Fruit fly (Drosophila melanogaster) whole organism, embryonic: Measurements from ENCODE around the gene RpS17.

Source experiments
- BtbVII ChIP-seq: fragments of 200-800 bp; sonication (Bioruptor generic); optimal IDR thresholded peaks from 3 replicates; lab custom pipeline; 2017; ENCODE audit warnings: missing biosample characterization, mild to moderate bottlenecking, missing genetic modification characterization
- CG11247 ChIP-seq: fragments of 200-800 bp; sonication (Bioruptor generic); IDR thresholded peaks from 2 replicates; pipeline ENCODE4 v1.3.6; 2022; ENCODE audit warnings: missing biosample characterization, missing genetic modification characterization
- CG13287 ChIP-seq: fragments of 200-800 bp; sonication (Bioruptor generic); IDR thresholded peaks from 2 replicates; pipeline ENCODE4 v1.3.6; 2022; ENCODE audit warnings: missing biosample characterization, missing genetic modification characterization; ENCODE audit not compliant: partially characterized antibody
- CG13775 ChIP-seq: fragments of 200-800 bp; sonication (Bioruptor generic); optimal IDR thresholded peaks from 3 replicates; lab custom pipeline; 2017; ENCODE audit warnings: missing biosample characterization, mild to moderate bottlenecking, missing genetic modification characterization
- CG14014 ChIP-seq: fragments of 200-800 bp; sonication (Bioruptor generic); IDR thresholded peaks from 2 replicates; pipeline ENCODE4 v1.3.6; 2022; ENCODE audit warnings: missing biosample characterization, missing genetic modification characterization
- CG1602 ChIP-seq: fragments of 200-800 bp; sonication (Bioruptor generic); optimal IDR thresholded peaks from 3 replicates; lab custom pipeline; 2016; ENCODE audit warnings: missing biosample characterization, missing genetic modification characterization
- CG17829 ChIP-seq: fragments of 200-800 bp; optimal IDR thresholded peaks from 2 replicates; lab custom pipeline; 2019; ENCODE audit warnings: missing biosample characterization, mild to moderate bottlenecking, missing genetic modification characterization, moderate library complexity
- CG18764 ChIP-seq: fragments of 200-800 bp; sonication (Bioruptor generic); optimal IDR thresholded peaks from 3 replicates; lab custom pipeline; 2016; ENCODE audit warnings: missing biosample characterization, missing genetic modification characterization
- CG2129 ChIP-seq: fragments of 200-800 bp; sonication (Bioruptor generic); IDR thresholded peaks from 2 replicates; pipeline ENCODE4 v1.3.6; 2022; ENCODE audit warnings: missing biosample characterization, missing genetic modification characterization; ENCODE audit not compliant: partially characterized antibody
- CG2889 ChIP-seq: fragments of 200-800 bp; sonication (Bioruptor generic); IDR thresholded peaks from 3 replicates; pipeline ENCODE4 v1.3.6; 2022; ENCODE audit warnings: missing biosample characterization, missing genetic modification characterization
- CG33557 ChIP-seq: fragments of 200-800 bp; sonication (Bioruptor generic); optimal IDR thresholded peaks from 2 replicates; lab custom pipeline; 2019; ENCODE audit warnings: missing biosample characterization, mild to moderate bottlenecking, missing genetic modification characterization, moderate library complexity
- CG3407 ChIP-seq: fragments of 200-800 bp; sonication (Bioruptor generic); optimal IDR thresholded peaks from 2 replicates; lab custom pipeline; 2018; ENCODE audit warnings: missing biosample characterization, mild to moderate bottlenecking, missing genetic modification characterization
- CG4360 ChIP-seq: fragments of 200-800 bp; sonication (Bioruptor generic); IDR thresholded peaks from 2 replicates; pipeline ENCODE4 v1.3.6; 2022; ENCODE audit warnings: missing biosample characterization, missing genetic modification characterization
- CG4617 ChIP-seq: fragments of 200-800 bp; sonication (Bioruptor generic); optimal IDR thresholded peaks from 3 replicates; lab custom pipeline; 2016; ENCODE audit warnings: missing biosample characterization, missing genetic modification characterization, borderline replicate concordance
- CG7357 ChIP-seq: fragments of 200-800 bp; sonication (Bioruptor generic); IDR thresholded peaks from 3 replicates; pipeline ENCODE4 v1.3.6; 2022; ENCODE audit warnings: missing biosample characterization, missing genetic modification characterization
- CG7839 ChIP-seq: fragments of 200-800 bp; sonication (Bioruptor generic); optimal IDR thresholded peaks from 3 replicates; lab custom pipeline; 2018; ENCODE audit warnings: missing biosample characterization, mild to moderate bottlenecking, missing genetic modification characterization, moderate library complexity
- CG8290 ChIP-seq, 3 experiments: fragments of 200-800 bp; sonication (Bioruptor generic); optimal IDR thresholded peaks; 2 replicates each; lab custom pipeline; 2016 to 2019; ENCODE audit warnings: missing biosample characterization in 3 of 3, missing genetic modification characterization in 3 of 3, mild to moderate bottlenecking in 2 of 3, moderate library complexity in 1 of 3
- Camta ChIP-seq: fragments of 200-800 bp; sonication (Bioruptor generic); optimal IDR thresholded peaks from 2 replicates; lab custom pipeline; 2016; ENCODE audit warnings: missing biosample characterization, missing genetic modification characterization
- D19A ChIP-seq: fragments of 200-800 bp; optimal IDR thresholded peaks from 3 replicates; lab custom pipeline; 2019; ENCODE audit warnings: missing biosample characterization, mild to moderate bottlenecking, missing genetic modification characterization, moderate library complexity
- Ets97D ChIP-seq: fragments of 200-800 bp; sonication (Bioruptor generic); optimal IDR thresholded peaks from 3 replicates; lab custom pipeline; 2016; ENCODE audit warnings: missing biosample characterization, missing genetic modification characterization
- Fer1 ChIP-seq: fragments of 200-800 bp; sonication (Bioruptor generic); optimal IDR thresholded peaks from 2 replicates; lab custom pipeline; 2017; ENCODE audit warnings: missing biosample characterization, mild to moderate bottlenecking, missing genetic modification characterization
- Gug ChIP-seq: fragments of 200-800 bp; sonication (Bioruptor generic); IDR thresholded peaks from 4 replicates; pipeline ENCODE4 v1.3.6; 2022; ENCODE audit warnings: missing biosample characterization, missing genetic modification characterization
- Hr51 ChIP-seq, 2 experiments: fragments of 200-800 bp; sonication (Bioruptor generic); optimal IDR thresholded peaks; 2 replicates in 1 of 2; 3 replicates in 1 of 2; lab custom pipeline; 2016 to 2018; ENCODE audit warnings: missing biosample characterization in 2 of 2, missing genetic modification characterization in 2 of 2, mild to moderate bottlenecking in 1 of 2, moderate library complexity in 1 of 2
- NK7.1 ChIP-seq: fragments of 200-800 bp; sonication (Bioruptor generic); optimal IDR thresholded peaks from 3 replicates; lab custom pipeline; 2016; ENCODE audit warnings: missing biosample characterization, missing genetic modification characterization
- Nf-YB ChIP-seq: fragments of 200-800 bp; sonication (Bioruptor generic); optimal IDR thresholded peaks from 3 replicates; lab custom pipeline; 2019; ENCODE audit warnings: missing biosample characterization, mild to moderate bottlenecking, missing genetic modification characterization, moderate library complexity
- YL-1 ChIP-seq: fragments of 200-800 bp; sonication (Bioruptor generic); optimal IDR thresholded peaks from 3 replicates; lab custom pipeline; 2017; ENCODE audit warnings: missing biosample characterization, mild to moderate bottlenecking, missing genetic modification characterization
- bab2 ChIP-seq: fragments of 200-800 bp; sonication (Bioruptor generic); optimal IDR thresholded peaks from 2 replicates; lab custom pipeline; 2016; ENCODE audit warnings: missing biosample characterization, missing genetic modification characterization
- bbx ChIP-seq: fragments of 200-800 bp; sonication (Bioruptor generic); IDR thresholded peaks from 2 replicates; pipeline ENCODE4 v1.3.6; 2022; ENCODE audit warnings: missing biosample characterization, missing genetic modification characterization; ENCODE audit not compliant: partially characterized antibody
- cad ChIP-seq: fragments of >200 bp; optimal IDR thresholded peaks from 2 replicates; lab custom pipeline; 2017; ENCODE audit warnings: missing biosample characterization, missing genetic modification characterization
- croc ChIP-seq: fragments of 200-800 bp; sonication (Bioruptor generic); conservative IDR thresholded peaks from 3 replicates; pipeline ENCODE4 v1.3.6; 2022; ENCODE audit warnings: missing biosample characterization, missing genetic modification characterization
- fd96Cb ChIP-seq: fragments of 200-800 bp; sonication (Bioruptor generic); optimal IDR thresholded peaks from 2 replicates; lab custom pipeline; 2018; ENCODE audit warnings: missing biosample characterization, mild to moderate bottlenecking, missing genetic modification characterization, moderate library complexity
- gem ChIP-seq: fragments of 200-800 bp; sonication (Bioruptor generic); optimal IDR thresholded peaks from 2 replicates; lab custom pipeline; 2019; ENCODE audit warnings: missing biosample characterization, mild to moderate bottlenecking, missing genetic modification characterization, moderate library complexity
- grau ChIP-seq: fragments of 200-800 bp; optimal IDR thresholded peaks from 3 replicates; lab custom pipeline; 2019; ENCODE audit warnings: missing biosample characterization, mild to moderate bottlenecking, missing genetic modification characterization, moderate library complexity
- gsb ChIP-seq: fragments of 200-800 bp; sonication (Bioruptor generic); IDR thresholded peaks from 2 replicates; pipeline ENCODE4 v1.3.6; 2022; ENCODE audit warnings: missing biosample characterization, missing genetic modification characterization
- jumu ChIP-seq: fragments of 200-800 bp; sonication (Bioruptor generic); optimal IDR thresholded peaks from 3 replicates; lab custom pipeline; 2016; ENCODE audit warnings: missing biosample characterization, missing genetic modification characterization
- ken ChIP-seq: fragments of 200-800 bp; sonication (Bioruptor generic); IDR thresholded peaks from 3 replicates; pipeline ENCODE4 v1.3.6; 2022; ENCODE audit warnings: missing biosample characterization, missing genetic modification characterization
- lilli ChIP-seq: fragments of 200-800 bp; sonication (Bioruptor generic); optimal IDR thresholded peaks from 3 replicates; lab custom pipeline; 2016; ENCODE audit warnings: missing biosample characterization, missing genetic modification characterization
- lov ChIP-seq, 2 experiments: fragments of 200-800 bp in 1 of 2; fragments of >200 bp in 1 of 2; sonication (Bioruptor generic) in 1 of 2; IDR thresholded peaks in 1 of 2; optimal IDR thresholded peaks in 1 of 2; 2 replicates in 1 of 2; 3 replicates in 1 of 2; pipeline versions ENCODE4 v1.3.6 to Lab custom; 2017 to 2022; ENCODE audit warnings: missing biosample characterization in 1 of 2, missing genetic modification characterization in 1 of 2
- mirr ChIP-seq: fragments of 200-800 bp; sonication (Bioruptor generic); optimal IDR thresholded peaks from 3 replicates; lab custom pipeline; 2018; ENCODE audit warnings: missing biosample characterization, mild to moderate bottlenecking, missing genetic modification characterization
- nom ChIP-seq: fragments of 200-800 bp; sonication (Bioruptor generic); optimal IDR thresholded peaks from 2 replicates; lab custom pipeline; 2017; ENCODE audit warnings: missing biosample characterization, missing genetic modification characterization, mild to moderate bottlenecking, moderate library complexity, missing genetic modification reagents
- phol ChIP-seq: fragments of 200-800 bp; sonication (Bioruptor generic); optimal IDR thresholded peaks from 3 replicates; lab custom pipeline; 2018; ENCODE audit warnings: missing biosample characterization, mild to moderate bottlenecking, missing genetic modification characterization, moderate library complexity
- pros ChIP-seq: fragments of 200-800 bp; sonication (Bioruptor generic); optimal IDR thresholded peaks from 3 replicates; lab custom pipeline; 2019; ENCODE audit warnings: missing biosample characterization, mild to moderate bottlenecking, missing genetic modification characterization, moderate library complexity
- tap ChIP-seq: fragments of 200-800 bp; optimal IDR thresholded peaks from 3 replicates; lab custom pipeline; 2019; ENCODE audit warnings: missing biosample characterization, mild to moderate bottlenecking, missing genetic modification characterization, moderate library complexity
- tup ChIP-seq: fragments of 200-800 bp; sonication (Bioruptor generic); optimal IDR thresholded peaks from 2 replicates; lab custom pipeline; 2016; ENCODE audit warnings: missing biosample characterization, mild to moderate bottlenecking, missing genetic modification characterization, moderate library complexity
- zen ChIP-seq: fragments of 200-800 bp; sonication (Bioruptor generic); optimal IDR thresholded peaks from 3 replicates; lab custom pipeline; 2018; ENCODE audit warnings: missing biosample characterization, mild to moderate bottlenecking, missing genetic modification characterization, moderate library complexity
- zf30C ChIP-seq: fragments of 200-800 bp; sonication (Bioruptor generic); optimal IDR thresholded peaks from 3 replicates; lab custom pipeline; 2018; ENCODE audit warnings: missing biosample characterization, mild to moderate bottlenecking, missing genetic modification characterization
- zfh1 ChIP-seq: fragments of 200-800 bp; sonication (Bioruptor generic); IDR thresholded peaks from 3 replicates; pipeline ENCODE4 v1.3.6; 2022; ENCODE audit warnings: missing biosample characterization, missing genetic modification characterization
- zfh2 ChIP-seq: fragments of 200-800 bp; sonication (Bioruptor generic); optimal IDR thresholded peaks from 2 replicates; lab custom pipeline; 2016; ENCODE audit warnings: missing biosample characterization, missing genetic modification characterization

Gene RpS17

DNA sequence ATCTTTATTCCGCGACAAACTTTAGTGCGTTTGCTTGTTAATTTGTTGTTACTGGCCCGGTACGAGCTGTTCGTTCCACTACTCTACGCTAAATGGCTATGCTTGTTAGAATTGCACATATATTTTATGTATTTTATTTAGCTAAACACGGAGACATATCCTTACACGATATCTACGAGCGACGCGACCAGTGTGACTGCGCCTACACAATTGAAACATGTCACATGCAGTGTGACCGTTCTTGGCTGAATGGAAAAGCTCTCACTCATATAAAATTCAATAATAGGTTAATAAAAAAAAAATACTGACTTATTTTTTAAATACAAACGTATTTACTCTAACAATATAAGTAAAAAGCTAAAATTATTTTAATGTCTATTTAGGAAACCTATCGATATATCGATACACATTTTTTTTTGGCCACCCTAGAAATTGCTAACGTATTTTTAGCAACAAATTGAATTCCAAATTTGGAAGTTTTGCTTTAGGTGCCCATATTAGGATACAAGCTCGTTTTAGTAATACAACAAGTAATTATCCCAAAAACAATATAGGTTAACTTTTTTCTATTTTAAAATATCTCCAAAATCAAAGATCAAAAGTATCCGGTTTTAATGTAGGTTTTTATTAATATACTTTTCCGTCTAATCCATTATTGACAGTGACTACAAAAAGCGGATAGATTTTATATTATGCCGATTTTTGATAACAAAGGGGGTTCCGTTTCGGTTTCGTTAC is 30.4 kb downstream of the RpS17 start, which contains the start of gene CG4080 (continued):
- TF ChIP-seq CG8290 (GFP tag; optimal IDR thresholded peaks at IDR 0.05; lab: Kevin White, UChicago) (peak; percentile 22), CG8290 (tag; optimal IDR thresholded peaks at IDR 0.05; lab: Kevin White, UChicago) (peak; percentile 32 to 36), CG4617 (GFP tag; lab: Kevin White, UChicago) (peak; percentile 56), NK7.1 (GFP tag; lab: Kevin White, UChicago) (no peak), zf30C (GFP tag; lab: Kevin White, UChicago) (no peak), CG1602 (GFP tag; lab: Kevin White, UChicago) (no peak), Ets97D (GFP tag; lab: Kevin White, UChicago) (peak; percentile 61), CG13775 (GFP tag; lab: Kevin White, UChicago) (peak; percentile 6), BtbVII (GFP tag; lab: Kevin White, UChicago) (no peak), bab2 (no peak), phol (tag; lab: Kevin White, UChicago) (peak; percentile 55), D19A (tag; lab: Kevin White, UChicago) (no peak), CG11247 (GFP tag; lab: Robert Waterston, UW) (no peak), tap (tag; lab: Kevin White, UChicago) (no peak), gem (peak; percentile 34), lov (optimal IDR thresholded peaks at IDR 0.05; lab: Kevin White, UChicago) (no peak), lov (GFP tag; IDR thresholded peaks at IDR 0.05; lab: Robert Waterston, UW) (no peak), gsb (no peak), Hr51 (GFP tag; optimal IDR thresholded peaks at IDR 0.05; lab: Kevin White, UChicago) (no peak), grau (peak; percentile 51), zfh1 (GFP tag; lab: Robert Waterston, UW) (no peak), pros (no peak), jumu (GFP tag; lab: Kevin White, UChicago) (no peak), nom (no peak), CG33557 (peak; percentile 34), Camta (peak; percentile 16), CG18764 (GFP tag; lab: Kevin White, UChicago) (no peak), CG14014 (peak; percentile 47; the same call in 1 of the 2 replicates), ken (GFP tag; lab: Robert Waterston, UW) (no peak), cad (GFP tag; lab: Kevin White, UChicago) (no peak), YL-1 (peak; percentile 63), croc (no peak), CG2129 (GFP tag; lab: Robert Waterston, UW) (peak; percentile 62; the same call in 1 of the 2 replicates), Fer1 (GFP tag; lab: Kevin White, UChicago) (peak; percentile 19), Nf-YB (GFP tag; lab: Kevin White, UChicago) (peak; percentile 23), CG17829 (tag; lab: Kevin White, UChicago) (peak; percentile 57), CG7839 (tag; lab: Kevin White, UChicago) (peak; percentile 15), tup (GFP tag; lab: Kevin White, UChicago) (no peak), mirr (no peak), CG4360 (GFP tag; lab: Robert Waterston, UW) (no peak), CG2889 (GFP tag; lab: Robert Waterston, UW) (no peak), bbx (peak; percentile 72), zen (tag; lab: Kevin White, UChicago) (peak; percentile 26), Gug (no peak), CG7357 (GFP tag; lab: Robert Waterston, UW) (no peak), lilli (GFP tag; lab: Kevin White, UChicago) (peak; percentile 52), zfh2 (GFP tag; lab: Kevin White, UChicago) (no peak), fd96Cb (tag; lab: Kevin White, UChicago) (no peak), CG13287 (GFP tag; lab: Robert Waterston, UW) (peak; percentile 88), CG3407 (GFP tag; lab: Kevin White, UChicago) (no peak)
